Fruit fly (Drosophila melanogaster): ENCODE data around the gene snsl.

- TF ChIP-seq Dll (optimal IDR thresholded peaks at IDR 0.05): no peak
- no peak for TF ChIP-seq psq (optimal IDR thresholded peaks at IDR 0.05)
- no peak for TF ChIP-seq usp (GFP tag; optimal IDR thresholded peaks at IDR 0.05)
- TF ChIP-seq pan (optimal IDR thresholded peaks at IDR 0.05): no peak
Measured at dm6 chr2L:4915715-4916153, 9.2 kb upstream of the snsl start.

Measured in whole organism.